Worm (Caenorhabditis elegans) whole organism, mixed stage, embryonic: ENCODE measurements around the gene F54C8.1.

Experiments used
- blmp-1 ChIP-seq: fragments of 150-350 bp; optimal IDR thresholded peaks from 2 replicates; lab custom pipeline; 2014; ENCODE audit warnings: missing biosample characterization, missing genetic modification characterization
- mep-1 ChIP-seq: fragments of 150-350 bp; optimal IDR thresholded peaks from 2 replicates; lab custom pipeline; 2017; ENCODE audit warnings: missing biosample characterization, missing genetic modification reagents, missing genetic modification characterization, inconsistent platforms
- nhr-28 ChIP-seq: fragments of 150-350 bp; optimal IDR thresholded peaks from 2 replicates; lab custom pipeline; 2014; ENCODE audit warnings: missing biosample characterization, missing genetic modification characterization
- pha-4 ChIP-seq: fragments of 150-350 bp; optimal IDR thresholded peaks from 2 replicates; lab custom pipeline; 2018; ENCODE audit warnings: missing biosample characterization, missing genetic modification reagents, missing genetic modification characterization
- ztf-11 ChIP-seq: fragments of 150-350 bp; optimal IDR thresholded peaks from 2 replicates; lab custom pipeline; 2014; ENCODE audit warnings: missing biosample characterization, missing genetic modification characterization

- TF ChIP-seq mep-1 (tag; lab: Kevin White, UChicago) (no peak), pha-4 (tag; lab: Kevin White, UChicago) (no peak), ztf-11 (no peak), nhr-28 (tag; lab: Kevin White, UChicago) (no peak), blmp-1 (tag; lab: Kevin White, UChicago) (no peak)
Observed at ce11 chrIII:9488431-9488830, 48.9 kb downstream of the F54C8.1 start, which contains the start of gene nlp-36.
